Fruit fly (Drosophila melanogaster) S2 (cell line): ENCODE data around the gene Drsl1.

Source experiments
- CG8478 ChIP-seq: fragments of >200 bp; optimal IDR thresholded peaks from 2 replicates; lab custom pipeline; 2018
- CTCF ChIP-seq, 2 experiments: fragments of >200 bp; optimal IDR thresholded peaks; 2 replicates each; lab custom pipeline; 2018

- TF ChIP-seq CG8478 (lab: Kevin White, UChicago) (no peak), CTCF (optimal IDR thresholded peaks at IDR 0.05; lab: Kevin White, UChicago) (no peak)
Measured at dm6 chr3L:3315288-3315687, 20.3 kb downstream of the Drsl1 start, which contains the start of gene Drsl4.
